Fruit fly (Drosophila melanogaster): ENCODE results near the gene AcCoAS.
A peak's percentile ranks its signal among the peaks of the same experiment; 100 is the strongest.

The AcCoAS gene

dm6 chr3L:21300280-21300679 lies 20.2 kb upstream of the AcCoAS start, which contains the start of gene Cpr78Cc:
TSS of gene Cpr78Cc (plus strand) at chr3L:21300580.
- TF ChIP-seq Dll (optimal IDR thresholded peaks at IDR 0.05) = no peak
- no peak for TF ChIP-seq psq (optimal IDR thresholded peaks at IDR 0.05)
- no peak for TF ChIP-seq pan (optimal IDR thresholded peaks at IDR 0.05)
- no peak for TF ChIP-seq CG8478 (optimal IDR thresholded peaks at IDR 0.05)
- TF ChIP-seq usp (GFP tag; optimal IDR thresholded peaks at IDR 0.05) = no peak
- no peak for TF ChIP-seq EcR (GFP tag; optimal IDR thresholded peaks at IDR 0.05)

- TF ChIP-seq Dll (optimal IDR thresholded peaks at IDR 0.05) (no peak), usp (GFP tag; optimal IDR thresholded peaks at IDR 0.05) (no peak), psq (optimal IDR thresholded peaks at IDR 0.05) (no peak), pan (optimal IDR thresholded peaks at IDR 0.05) (no peak), EcR (GFP tag; optimal IDR thresholded peaks at IDR 0.05) (no peak), CG8478 (optimal IDR thresholded peaks at IDR 0.05) (no peak)
Measured at dm6 chr3L:21299203-21299602, 19.2 kb upstream of the AcCoAS start.

dm6 chr3L:21298375-21298774 lies 18.3 kb upstream of the AcCoAS start, which contains the start of gene CG43702:
TSS of gene CG43702 (plus strand) at chr3L:21298675.
- TF ChIP-seq usp (GFP tag; optimal IDR thresholded peaks at IDR 0.05) (no peak), psq (optimal IDR thresholded peaks at IDR 0.05) (no peak), pan (optimal IDR thresholded peaks at IDR 0.05) (no peak), EcR (GFP tag; optimal IDR thresholded peaks at IDR 0.05) (no peak), CG8478 (optimal IDR thresholded peaks at IDR 0.05) (no peak), Dll (optimal IDR thresholded peaks at IDR 0.05) (no peak)

dm6 chr3L:21297703-21298102 lies 17.7 kb upstream of the AcCoAS start, which contains the start of gene Edg78E:
TSS of gene Edg78E (minus strand) at chr3L:21297803.
- TF ChIP-seq psq (optimal IDR thresholded peaks at IDR 0.05) = no peak
- TF ChIP-seq Dll (optimal IDR thresholded peaks at IDR 0.05) = no peak
- TF ChIP-seq CG8478 (optimal IDR thresholded peaks at IDR 0.05) = no peak
- no peak for TF ChIP-seq usp (GFP tag; optimal IDR thresholded peaks at IDR 0.05)
- TF ChIP-seq pan (optimal IDR thresholded peaks at IDR 0.05) = no peak
- TF ChIP-seq EcR (GFP tag; optimal IDR thresholded peaks at IDR 0.05) = no peak

- TF ChIP-seq Dll (optimal IDR thresholded peaks at IDR 0.05) = no peak
- no peak for TF ChIP-seq usp (GFP tag; optimal IDR thresholded peaks at IDR 0.05)
- TF ChIP-seq EcR (GFP tag; optimal IDR thresholded peaks at IDR 0.05) = no peak
- TF ChIP-seq pan (optimal IDR thresholded peaks at IDR 0.05) = no peak
- TF ChIP-seq CG8478 (optimal IDR thresholded peaks at IDR 0.05) = no peak
- no peak for TF ChIP-seq psq (optimal IDR thresholded peaks at IDR 0.05)
Measured at dm6 chr3L:21294202-21294601, 14.2 kb upstream of the AcCoAS start, which contains the start of gene Cpr78Cb. TSS of gene Cpr78Cb (plus strand) at chr3L:21294492.

- TF ChIP-seq EcR (GFP tag; optimal IDR thresholded peaks at IDR 0.05) (no peak), usp (GFP tag; optimal IDR thresholded peaks at IDR 0.05) (no peak), psq (optimal IDR thresholded peaks at IDR 0.05) (no peak), Dll (optimal IDR thresholded peaks at IDR 0.05) (no peak), CG8478 (optimal IDR thresholded peaks at IDR 0.05) (no peak), pan (optimal IDR thresholded peaks at IDR 0.05) (no peak)
Measured at dm6 chr3L:21292700-21293099, 12.7 kb upstream of the AcCoAS start, which contains the start of gene Cpr78Ca. TSS of gene Cpr78Ca (minus strand) at chr3L:21292800.

- TF ChIP-seq Dll (optimal IDR thresholded peaks at IDR 0.05) (no peak), pan (optimal IDR thresholded peaks at IDR 0.05) (no peak), EcR (GFP tag; optimal IDR thresholded peaks at IDR 0.05) (no peak), psq (optimal IDR thresholded peaks at IDR 0.05) (no peak), CG8478 (optimal IDR thresholded peaks at IDR 0.05) (no peak), usp (GFP tag; optimal IDR thresholded peaks at IDR 0.05) (no peak)
Measured at dm6 chr3L:21291055-21291454, 11.0 kb upstream of the AcCoAS start.

dm6 chr3L:21290336-21290735 lies 10.3 kb upstream of the AcCoAS start:
- TF ChIP-seq EcR (GFP tag; optimal IDR thresholded peaks at IDR 0.05) = peak in 1 of 2 experiments; percentile 2
- TF ChIP-seq Dll (optimal IDR thresholded peaks at IDR 0.05) = no peak

- peak; percentile 46 to 71 for TF ChIP-seq EcR (GFP tag; optimal IDR thresholded peaks at IDR 0.05)
- TF ChIP-seq psq (optimal IDR thresholded peaks at IDR 0.05) = no peak
- TF ChIP-seq CG8478 (optimal IDR thresholded peaks at IDR 0.05) = peak; percentile 83
Measured at dm6 chr3L:21285639-21286338, 5.7 kb upstream of the AcCoAS start, which contains the start of the genes CG12974 and pzg. TSS of gene CG12974 (minus strand) at chr3L:21285962. TSS of gene pzg (plus strand) at chr3L:21286099.

- TF ChIP-seq Dll (optimal IDR thresholded peaks at IDR 0.05) (no peak), psq (optimal IDR thresholded peaks at IDR 0.05) (no peak), CG8478 (optimal IDR thresholded peaks at IDR 0.05) (no peak), pan (optimal IDR thresholded peaks at IDR 0.05) (no peak), EcR (GFP tag; optimal IDR thresholded peaks at IDR 0.05) (no peak), usp (GFP tag; optimal IDR thresholded peaks at IDR 0.05) (no peak)
Measured at dm6 chr3L:21284720-21285638, 4.9 kb upstream of the AcCoAS start.

dm6 chr3L:21283795-21284194 lies 3.8 kb upstream of the AcCoAS start:
- no peak for TF ChIP-seq usp (GFP tag; optimal IDR thresholded peaks at IDR 0.05)
- no peak for TF ChIP-seq psq (optimal IDR thresholded peaks at IDR 0.05)
- no peak for TF ChIP-seq Dll (optimal IDR thresholded peaks at IDR 0.05)
- TF ChIP-seq pan (optimal IDR thresholded peaks at IDR 0.05) = no peak
- no peak for TF ChIP-seq CG8478 (optimal IDR thresholded peaks at IDR 0.05)

dm6 chr3L:21282741-21283140 lies 2.7 kb upstream of the AcCoAS start:
- TF ChIP-seq pan (optimal IDR thresholded peaks at IDR 0.05) = no peak
- TF ChIP-seq usp (GFP tag; optimal IDR thresholded peaks at IDR 0.05) = no peak
- no peak for TF ChIP-seq EcR (GFP tag; optimal IDR thresholded peaks at IDR 0.05)
- TF ChIP-seq psq (optimal IDR thresholded peaks at IDR 0.05) = no peak
- TF ChIP-seq CG8478 (optimal IDR thresholded peaks at IDR 0.05) = no peak
- no peak for TF ChIP-seq Dll (optimal IDR thresholded peaks at IDR 0.05)
